Fruit fly (Drosophila melanogaster): Measurements from ENCODE around the gene CG3386.

The CG3386 gene

DNA sequence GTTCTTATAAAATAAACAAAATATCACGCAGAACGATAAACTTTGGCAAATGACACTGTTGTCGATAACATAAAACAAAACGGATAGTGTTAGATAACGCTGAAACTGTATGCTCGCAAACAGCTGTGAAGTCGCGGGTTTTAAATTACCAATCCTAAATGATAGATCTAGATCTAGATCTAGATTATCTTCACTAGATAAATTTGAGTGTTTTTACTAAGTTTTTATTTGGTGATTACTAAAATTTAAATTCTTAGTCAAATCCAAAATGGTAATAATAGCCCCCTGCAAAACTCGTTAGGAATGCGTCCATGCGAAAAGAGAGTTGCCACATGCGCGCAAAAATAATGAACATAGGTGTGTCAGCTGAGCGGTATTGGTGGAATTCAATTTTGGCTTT, 28.3 kb downstream of the CG3386 start, which contains the start of the genes MED30 and Rev1 (continued):
- TF ChIP-seq Mes4 (GFP tag; optimal IDR thresholded peaks at IDR 0.05) (peak; percentile 87), CG2120 (GFP tag; optimal IDR thresholded peaks at IDR 0.05) (peak; percentile 99), CG7963 (GFP tag; IDR thresholded peaks at IDR 0.05; ENCODE audit: partially characterized antibody) (no peak), ERR (GFP tag; optimal IDR thresholded peaks at IDR 0.05) (peak; percentile 94), CG1602 (GFP tag; optimal IDR thresholded peaks at IDR 0.05) (peak; percentile 93), CG8388 (GFP tag; optimal IDR thresholded peaks at IDR 0.05) (peak; percentile 86), CG32532 (GFP tag; IDR thresholded peaks at IDR 0.05) (peak; percentile 95), Ada2b (GFP tag; IDR thresholded peaks at IDR 0.05) (peak; percentile 91), Nf-YA (GFP tag; IDR thresholded peaks at IDR 0.05) (peak; percentile 85), CG43689 (GFP tag; IDR thresholded peaks at IDR 0.05) (no peak; the same call in 1 of the 2 replicates), pb (GFP tag; optimal IDR thresholded peaks at IDR 0.05) (peak; percentile 89), hbn (GFP tag; IDR thresholded peaks at IDR 0.05; ENCODE audit: partially characterized antibody) (peak; percentile 46; the same call in 1 of the 2 replicates), Elba2 (GFP tag; optimal IDR thresholded peaks at IDR 0.05) (peak; percentile 43), sqz (GFP tag; optimal IDR thresholded peaks at IDR 0.05) (peak; percentile 74), CG12104 (GFP tag; optimal IDR thresholded peaks at IDR 0.05) (peak; percentile 85), E2f1 (GFP tag; IDR thresholded peaks at IDR 0.05) (peak; percentile 84), Oaz (GFP tag; IDR thresholded peaks at IDR 0.05) (peak; percentile 58), ci (GFP tag; IDR thresholded peaks at IDR 0.05) (peak; percentile 95), CG13424 (tag; optimal IDR thresholded peaks at IDR 0.05) (peak; percentile 94), Fer3 (tag; optimal IDR thresholded peaks at IDR 0.05) (peak; percentile 93), otp (GFP tag; IDR thresholded peaks at IDR 0.05) (peak; percentile 88), CG13296 (GFP tag; optimal IDR thresholded peaks at IDR 0.05) (peak; percentile 93), hth (optimal IDR thresholded peaks at IDR 0.05) (no peak), CG1233 (GFP tag; optimal IDR thresholded peaks at IDR 0.05) (peak; percentile 87), ato (GFP tag; IDR thresholded peaks at IDR 0.05; ENCODE audit: partially characterized antibody) (no peak), cwo (GFP tag; optimal IDR thresholded peaks at IDR 0.05) (peak; percentile 87), CG7357 (GFP tag; IDR thresholded peaks at IDR 0.05) (peak; percentile 76), Hr3 (GFP tag; optimal IDR thresholded peaks at IDR 0.05) (peak; percentile 92), CG13287 (GFP tag; IDR thresholded peaks at IDR 0.05; ENCODE audit: partially characterized antibody) (peak; percentile 75), CG17568 (GFP tag; optimal IDR thresholded peaks at IDR 0.05) (no peak), CG4854 (GFP tag; optimal IDR thresholded peaks at IDR 0.05) (peak; percentile 92), kah (GFP tag; optimal IDR thresholded peaks at IDR 0.05) (peak; percentile 66), CG2875 (GFP tag; optimal IDR thresholded peaks at IDR 0.05) (peak; percentile 83), CG10979 (tag; optimal IDR thresholded peaks at IDR 0.05) (peak; percentile 85), CG18619 (GFP tag; optimal IDR thresholded peaks at IDR 0.05) (peak; percentile 91), CG1647 (GFP tag; optimal IDR thresholded peaks at IDR 0.05) (peak; percentile 95), CG31224 (GFP tag; IDR thresholded peaks at IDR 0.05) (peak; percentile 87), lov (optimal IDR thresholded peaks at IDR 0.05) (no peak), lov (GFP tag; IDR thresholded peaks at IDR 0.05) (peak; percentile 83), wdn (GFP tag; IDR thresholded peaks at IDR 0.05) (peak; percentile 88), CG10267 (tag; optimal IDR thresholded peaks at IDR 0.05) (peak; percentile 99), fu2 (GFP tag; optimal IDR thresholded peaks at IDR 0.05) (peak; percentile 97), gro (GFP tag; optimal IDR thresholded peaks at IDR 0.05) (peak; percentile 98), dysf (GFP tag; IDR thresholded peaks at IDR 0.05) (peak; percentile 93), Sry-δ (GFP tag; optimal IDR thresholded peaks at IDR 0.05) (peak; percentile 80), aop (GFP tag; IDR thresholded peaks at IDR 0.05) (peak; percentile 79), CG12659 (GFP tag; optimal IDR thresholded peaks at IDR 0.05) (peak; percentile 97), CG4328 (GFP tag; optimal IDR thresholded peaks at IDR 0.05) (peak; percentile 83), CG3847 (GFP tag; IDR thresholded peaks at IDR 0.05) (peak; percentile 94), CG5245 (GFP tag; optimal IDR thresholded peaks at IDR 0.05) (peak; percentile 94), Dbx (GFP tag; IDR thresholded peaks at IDR 0.05) (peak; percentile 94), yki (optimal IDR thresholded peaks at IDR 0.05) (no peak)
